Comparison of ENCODE assay signal across 1 fruit fly cellular context in the genomic region with DNA sequence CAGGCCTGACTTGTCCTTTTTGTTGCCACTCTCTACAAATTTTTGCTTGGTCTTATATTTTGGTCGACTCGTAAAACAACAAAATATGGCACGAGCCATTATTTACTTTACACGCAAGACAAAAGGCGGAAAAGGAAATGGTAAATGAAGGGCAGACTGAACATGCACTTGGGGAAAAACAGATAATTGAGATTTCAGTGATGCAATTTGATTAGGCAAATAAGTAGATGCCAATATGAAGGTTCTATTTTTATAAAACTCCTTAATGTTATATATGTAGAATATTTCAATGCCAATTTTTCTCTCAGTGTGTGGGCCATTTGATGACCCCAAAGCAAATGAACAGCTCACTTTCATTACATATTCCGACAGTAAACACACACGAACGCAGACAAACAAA.
TF ChIP-seq lines count a peak whose summit lies in the region.

No protein-coding gene starts in this region.

TF ChIP-seq in whole organism, embryonic, 481 proteins besides CTCF, POLR2A, EP300 and RAD21 (continued from another document):
- no peak for TF ChIP-seq Tbp (GFP tag; optimal IDR thresholded peaks at IDR 0.05; lab: Kevin White, UChicago)
- TF ChIP-seq nom (GFP tag; optimal IDR thresholded peaks at IDR 0.05; lab: Kevin White, UChicago), result no peak
- TF ChIP-seq CG31441 (GFP tag; IDR thresholded peaks at IDR 0.05; lab: Robert Waterston, UW), result 0 out of 2 replicates have a peak, but pooled peaks have one; percentile 8
- peak; percentile 9 for TF ChIP-seq Fer3 (tag; optimal IDR thresholded peaks at IDR 0.05; lab: Kevin White, UChicago)
- 0 out of 2 replicates have a peak, but pooled peaks have one; percentile 8 for TF ChIP-seq CG32532 (GFP tag; IDR thresholded peaks at IDR 0.05; lab: Robert Waterston, UW)
- peak; percentile 57 for TF ChIP-seq CG18599 (GFP tag; optimal IDR thresholded peaks at IDR 0.05; lab: Kevin White, UChicago)
- peak; percentile 23 for TF ChIP-seq cwo (GFP tag; optimal IDR thresholded peaks at IDR 0.05; lab: Kevin White, UChicago)
- TF ChIP-seq lab (GFP tag; optimal IDR thresholded peaks at IDR 0.05; lab: Kevin White, UChicago), result peak; percentile 48
- no peak for TF ChIP-seq pfk (GFP tag; optimal IDR thresholded peaks at IDR 0.05; lab: Kevin White, UChicago)
- TF ChIP-seq Ada2b (GFP tag; IDR thresholded peaks at IDR 0.05; lab: Robert Waterston, UW), result 0 out of 2 replicates have a peak, but pooled peaks have one; percentile 8
- peak; percentile 2 for TF ChIP-seq CG6765 (GFP tag; optimal IDR thresholded peaks at IDR 0.05; lab: Kevin White, UChicago)
- peak in 1 of 2 experiments; percentile 41 for TF ChIP-seq eve (GFP tag; optimal IDR thresholded peaks at IDR 0.05; lab: Kevin White, UChicago)
- peak; percentile 45 for TF ChIP-seq Meics (GFP tag; optimal IDR thresholded peaks at IDR 0.05; lab: Kevin White, UChicago)
- no peak for TF ChIP-seq Atf-2 (GFP tag; optimal IDR thresholded peaks at IDR 0.05; lab: Kevin White, UChicago)
- peak; percentile 15 for TF ChIP-seq CG13296 (GFP tag; optimal IDR thresholded peaks at IDR 0.05; lab: Kevin White, UChicago)
- peak; percentile 38; the same call in 1 of the 2 replicates for TF ChIP-seq Ptx1 (GFP tag; IDR thresholded peaks at IDR 0.05; lab: Robert Waterston, UW)
- peak in 1 of 2 experiments; percentile 21 for TF ChIP-seq Hr51 (GFP tag; optimal IDR thresholded peaks at IDR 0.05; lab: Kevin White, UChicago)
- TF ChIP-seq CG11456 (GFP tag; IDR thresholded peaks at IDR 0.05; lab: Robert Waterston, UW), result 0 out of 3 replicates have a peak, but pooled peaks have one; percentile 17
- TF ChIP-seq CG7556 (GFP tag; optimal IDR thresholded peaks at IDR 0.05; lab: Kevin White, UChicago), result peak; percentile 13
- TF ChIP-seq CG10147 (GFP tag; optimal IDR thresholded peaks at IDR 0.05; lab: Kevin White, UChicago), result peak; percentile 11
- peak; percentile 47; the same call in 1 of the 2 replicates for TF ChIP-seq lmd (GFP tag; IDR thresholded peaks at IDR 0.05; lab: Robert Waterston, UW)
- TF ChIP-seq ind (GFP tag; optimal IDR thresholded peaks at IDR 0.05; lab: Kevin White, UChicago), result peak; percentile 18
- 0 out of 2 replicates have a peak, but pooled peaks have one; percentile 29 for TF ChIP-seq stc (GFP tag; IDR thresholded peaks at IDR 0.05; lab: Robert Waterston, UW)
- no peak for TF ChIP-seq gcm2 (GFP tag; optimal IDR thresholded peaks at IDR 0.05; lab: Kevin White, UChicago)
TF ChIP-seq in whole organism, embryonic: peak in this region for 50.
